Worm (Caenorhabditis elegans): ENCODE data around the gene C18G1.6.

Gene C18G1.6

DNA sequence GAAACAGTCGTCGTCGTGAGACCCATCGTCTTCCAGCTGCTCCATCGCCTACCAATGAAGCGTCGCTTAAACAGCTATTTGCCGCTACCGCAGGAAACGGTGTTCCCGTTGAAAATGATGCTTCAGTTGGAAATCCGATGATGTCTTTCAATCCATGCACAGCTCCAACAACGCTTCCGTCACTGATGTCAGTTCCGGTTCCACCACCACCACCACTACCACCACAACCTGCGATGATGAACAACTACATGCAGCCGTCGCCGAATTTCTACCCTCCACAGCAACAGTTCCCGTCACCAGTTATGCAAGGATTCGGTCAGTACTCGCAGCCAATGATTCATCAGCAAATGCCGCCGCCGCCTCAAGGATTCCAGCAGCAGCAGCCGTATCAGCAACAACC is 16.4 kb upstream of the C18G1.6 start:
- TF ChIP-seq ceh-83 (GFP tag; optimal IDR thresholded peaks at IDR 0.05) = peak; percentile 27
- TF ChIP-seq unc-62 (GFP tag; optimal IDR thresholded peaks at IDR 0.05) = no peak

DNA sequence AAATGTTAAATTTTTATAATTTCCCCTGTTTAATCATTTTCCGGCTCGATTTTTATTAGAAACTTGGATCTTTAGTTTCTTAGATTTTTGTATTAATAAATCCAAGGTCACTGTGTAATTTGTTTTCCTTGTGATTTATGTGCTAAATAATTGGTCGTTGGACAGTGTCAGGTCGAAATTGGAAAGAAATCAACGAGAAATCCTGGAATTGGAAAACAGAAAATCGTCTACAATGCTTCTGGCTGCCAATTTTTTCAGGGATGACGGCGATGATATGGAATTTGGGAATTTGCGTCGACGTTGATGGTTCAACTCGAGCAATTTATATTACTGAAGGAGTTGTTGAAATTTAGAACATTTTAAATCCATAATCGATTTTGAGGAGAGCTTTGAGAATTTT is 15.8 kb upstream of the C18G1.6 start:
- TF ChIP-seq ztf-11 (tag; optimal IDR thresholded peaks at IDR 0.05) = no peak
- TF ChIP-seq snpc-4 (tag; optimal IDR thresholded peaks at IDR 0.05) = no peak
- TF ChIP-seq ces-1 (GFP tag; optimal IDR thresholded peaks at IDR 0.05) = no peak
- no peak for TF ChIP-seq elt-3 (tag; optimal IDR thresholded peaks at IDR 0.05)
- TF ChIP-seq ceh-43 (GFP tag; optimal IDR thresholded peaks at IDR 0.05) = no peak
- no peak for TF ChIP-seq drap-1 (GFP tag; optimal IDR thresholded peaks at IDR 0.05)
- TF ChIP-seq pha-4 (tag; optimal IDR thresholded peaks at IDR 0.05) = no peak

DNA sequence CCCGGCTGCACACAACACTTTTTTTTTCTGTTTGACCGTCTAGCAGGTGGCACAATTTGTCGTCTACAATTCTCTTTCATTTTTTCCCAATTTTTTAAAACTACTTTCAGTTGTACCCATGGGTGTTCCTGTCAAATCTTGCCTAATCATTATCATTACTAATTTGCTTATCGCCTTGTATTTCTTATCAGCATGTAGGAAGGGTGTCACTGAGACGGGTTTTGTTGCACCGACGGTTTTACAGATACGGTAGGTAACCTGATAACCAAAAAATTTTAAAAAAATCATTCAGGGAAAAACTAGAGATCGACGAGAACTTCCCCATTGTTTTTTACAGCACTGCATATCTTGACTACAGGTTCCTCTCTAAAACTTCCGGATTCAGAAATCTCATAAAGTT is 12.7 kb upstream of the C18G1.6 start, which contains the start of gene F39G3.2:
TSS of gene F39G3.2 (plus strand) at position 105 of the 400 bp plus-strand sequence.
- TF ChIP-seq nhr-76 (tag; optimal IDR thresholded peaks at IDR 0.05) (no peak), hlh-1 (tag; optimal IDR thresholded peaks at IDR 0.05) (no peak), elt-3 (tag; optimal IDR thresholded peaks at IDR 0.05) (no peak), ceh-83 (GFP tag; optimal IDR thresholded peaks at IDR 0.05) (no peak), sem-2 (GFP tag; optimal IDR thresholded peaks at IDR 0.05) (no peak), zip-8 (tag; optimal IDR thresholded peaks at IDR 0.05) (no peak), unc-62 (GFP tag; optimal IDR thresholded peaks at IDR 0.05) (no peak), ceh-43 (GFP tag; optimal IDR thresholded peaks at IDR 0.05) (no peak)

DNA sequence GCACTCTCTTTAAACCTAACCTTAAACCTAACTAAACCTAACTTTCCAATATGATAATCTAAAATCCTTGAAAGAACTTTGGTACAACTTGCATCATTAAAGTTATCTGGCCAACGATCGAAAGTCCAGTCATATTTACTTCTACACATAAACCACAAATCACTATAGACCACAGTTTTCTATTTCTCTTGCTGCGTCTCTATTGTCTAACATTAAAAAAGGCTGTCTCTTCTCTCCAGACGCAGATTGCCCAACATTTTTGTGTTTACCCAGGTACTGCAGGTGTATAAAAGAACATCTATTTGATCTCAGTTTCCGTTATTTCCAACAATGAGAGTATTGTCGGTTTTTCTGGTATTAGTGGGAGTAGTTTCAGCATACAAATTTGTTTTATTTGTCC is 8.2 kb upstream of the C18G1.6 start, which contains the start of gene ugt-61:
TSS of gene ugt-61 (plus strand) at position 233 of the 400 bp plus-strand sequence.
- TF ChIP-seq ham-2 (GFP tag; optimal IDR thresholded peaks at IDR 0.05) = no peak
- TF ChIP-seq nhr-237 (tag; optimal IDR thresholded peaks at IDR 0.05) = no peak
- no peak for TF ChIP-seq ceh-43 (GFP tag; optimal IDR thresholded peaks at IDR 0.05)

DNA sequence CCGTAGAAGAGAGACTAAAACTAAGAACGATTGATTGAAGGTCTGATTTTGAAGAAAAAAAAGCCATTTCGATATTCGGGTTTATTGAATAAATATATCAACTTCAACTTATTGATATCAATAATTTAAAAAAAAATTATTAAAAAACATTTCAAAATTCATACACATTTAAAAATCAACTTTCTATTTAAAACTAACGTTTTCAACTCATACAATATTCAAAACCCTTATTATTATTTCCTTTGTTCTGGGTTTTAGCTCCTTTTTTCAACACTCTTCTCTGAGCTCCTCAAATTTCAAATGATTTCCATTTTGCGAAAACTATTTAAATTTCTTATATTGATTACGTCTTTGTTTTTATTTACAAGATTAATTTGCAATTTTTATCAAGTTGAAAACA is 5.1 kb upstream of the C18G1.6 start, which contains the start of gene C18G1.7:
TSS of gene C18G1.7 (plus strand) at position 301 of the 400 bp plus-strand sequence.
- TF ChIP-seq mab-5 (tag; optimal IDR thresholded peaks at IDR 0.05) (no peak), pha-4 (tag; optimal IDR thresholded peaks at IDR 0.05) (no peak), lin-32 (GFP tag; optimal IDR thresholded peaks at IDR 0.05) (no peak), drap-1 (GFP tag; optimal IDR thresholded peaks at IDR 0.05) (no peak), mep-1 (tag; optimal IDR thresholded peaks at IDR 0.05) (no peak), mls-2 (tag; optimal IDR thresholded peaks at IDR 0.05) (no peak), bed-3 (GFP tag; optimal IDR thresholded peaks at IDR 0.05) (no peak), ceh-43 (GFP tag; optimal IDR thresholded peaks at IDR 0.05) (no peak), ztf-11 (tag; optimal IDR thresholded peaks at IDR 0.05) (no peak), ceh-83 (GFP tag; optimal IDR thresholded peaks at IDR 0.05) (no peak), M03D4.4 (tag; optimal IDR thresholded peaks at IDR 0.05) (no peak), unc-120 (tag; optimal IDR thresholded peaks at IDR 0.05; ENCODE audit: poor library complexity, severe bottlenecking) (no peak), nhr-12 (tag; optimal IDR thresholded peaks at IDR 0.05) (no peak), lsy-2 (tag; optimal IDR thresholded peaks at IDR 0.05) (no peak), lin-13 (tag; optimal IDR thresholded peaks at IDR 0.05) (no peak), flh-1 (GFP tag; optimal IDR thresholded peaks at IDR 0.05) (no peak), snpc-4 (tag; optimal IDR thresholded peaks at IDR 0.05) (no peak), nhr-237 (tag; optimal IDR thresholded peaks at IDR 0.05) (no peak), ceh-39 (tag; optimal IDR thresholded peaks at IDR 0.05) (no peak)

DNA sequence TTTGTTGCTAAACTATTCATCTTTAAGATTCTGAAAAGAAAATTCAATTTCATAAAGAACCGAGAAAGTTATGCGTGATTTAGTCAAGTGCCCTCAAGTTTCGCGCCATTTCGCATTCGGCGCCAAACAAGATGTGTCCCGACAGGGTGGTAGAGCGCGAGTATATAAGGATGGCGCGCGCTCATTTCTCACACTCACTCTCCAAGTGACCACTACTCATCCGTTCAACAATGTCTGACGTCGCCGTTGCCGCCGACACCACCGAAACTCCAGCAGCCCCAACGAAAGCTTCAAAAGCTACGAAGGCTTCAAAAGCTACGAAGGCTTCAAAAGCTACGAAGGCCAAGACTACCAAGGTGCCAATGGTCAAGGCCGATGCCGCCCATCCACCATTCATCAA is 3.7 kb downstream of the C18G1.6 start, which contains the start of gene hil-4:
TSS of gene hil-4 (plus strand) at position 191 of the 400 bp plus-strand sequence.
- TF ChIP-seq lin-13 (tag; optimal IDR thresholded peaks at IDR 0.05) (no peak), lin-32 (GFP tag; optimal IDR thresholded peaks at IDR 0.05) (no peak), pha-4 (tag; optimal IDR thresholded peaks at IDR 0.05) (no peak), elt-1 (tag; optimal IDR thresholded peaks at IDR 0.05; ENCODE audit: borderline replicate concordance, insufficient read depth) (no peak), bed-3 (GFP tag; optimal IDR thresholded peaks at IDR 0.05) (no peak), elt-3 (tag; optimal IDR thresholded peaks at IDR 0.05) (no peak), ces-1 (GFP tag; optimal IDR thresholded peaks at IDR 0.05) (no peak), drap-1 (GFP tag; optimal IDR thresholded peaks at IDR 0.05) (no peak), cnd-1 (tag; optimal IDR thresholded peaks at IDR 0.05) (no peak), zip-8 (tag; optimal IDR thresholded peaks at IDR 0.05) (no peak), unc-39 (tag; optimal IDR thresholded peaks at IDR 0.05) (no peak), lsy-2 (tag; optimal IDR thresholded peaks at IDR 0.05) (no peak), hlh-1 (tag; optimal IDR thresholded peaks at IDR 0.05) (no peak), nhr-237 (tag; optimal IDR thresholded peaks at IDR 0.05) (no peak), nhr-2 (tag; optimal IDR thresholded peaks at IDR 0.05) (no peak), nhr-12 (tag; optimal IDR thresholded peaks at IDR 0.05) (no peak), nhr-28 (tag; optimal IDR thresholded peaks at IDR 0.05) (no peak), ztf-11 (tag; optimal IDR thresholded peaks at IDR 0.05) (no peak), ham-2 (GFP tag; optimal IDR thresholded peaks at IDR 0.05) (no peak)

Data from whole organism, mixed stage, embryonic.